Fruit fly (Drosophila melanogaster) whole organism, adult: ENCODE data around the gene mRpS34.

Experiments used
- CG11617 ChIP-seq: fragments of 200-800 bp; sonication (Bioruptor generic); optimal IDR thresholded peaks from 2 replicates; lab custom pipeline; 2017; ENCODE audit warnings: mild to moderate bottlenecking, missing biosample characterization, missing genetic modification reagents, missing genetic modification characterization
- CG1620 ChIP-seq: fragments of 200-800 bp; sonication (Bioruptor generic); optimal IDR thresholded peaks from 2 replicates; lab custom pipeline; 2016; ENCODE audit warnings: missing biosample characterization, missing genetic modification characterization
- CG5204 ChIP-seq: fragments of 200-800 bp; sonication (Bioruptor generic); optimal IDR thresholded peaks from 2 replicates; lab custom pipeline; 2016; ENCODE audit warnings: missing biosample characterization, missing genetic modification characterization
- CG7101 ChIP-seq: fragments of 200-800 bp; sonication (Bioruptor generic); optimal IDR thresholded peaks from 2 replicates; lab custom pipeline; 2018; ENCODE audit warnings: missing biosample characterization, mild to moderate bottlenecking, missing genetic modification characterization, moderate library complexity
- Mnt ChIP-seq: fragments of 200-800 bp; sonication (Bioruptor generic); optimal IDR thresholded peaks from 2 replicates; lab custom pipeline; 2016; ENCODE audit warnings: missing biosample characterization, mild to moderate bottlenecking, missing genetic modification characterization
- bab1 ChIP-seq: fragments of 200-800 bp; sonication (Bioruptor generic); optimal IDR thresholded peaks from 3 replicates; lab custom pipeline; 2019; ENCODE audit warnings: missing biosample characterization, mild to moderate bottlenecking, missing genetic modification characterization, moderate library complexity
- kay ChIP-seq: fragments of 200-800 bp; sonication (Bioruptor generic); peaks from one replicate; lab custom pipeline; 2016; ENCODE audit warnings: missing biosample characterization, missing genetic modification characterization, borderline replicate concordance

dm6 chr3L:16383056-16383455 is 35.2 kb downstream of the mRpS34 start:
- TF ChIP-seq kay (GFP tag; lab: Kevin White, UChicago) (peak; percentile 50), CG11617 (GFP tag; lab: Kevin White, UChicago) (no peak), CG7101 (no peak), bab1 (no peak), CG1620 (no peak), CG5204 (GFP tag; lab: Kevin White, UChicago) (no peak), Mnt (GFP tag; lab: Kevin White, UChicago) (no peak)
